Fruit fly (Drosophila melanogaster) whole organism, pupa: ENCODE data around the gene CG13760.

Experiments used
- CG10348 ChIP-seq: fragments of 200-800 bp; sonication (Bioruptor generic); IDR thresholded peaks from 2 replicates; pipeline ENCODE4 v1.3.6; 2022; ENCODE audit warnings: missing biosample characterization, missing genetic modification characterization
- CG12605 ChIP-seq: fragments of 200-800 bp; sonication (Bioruptor generic); IDR thresholded peaks from 2 replicates; pipeline ENCODE4 v1.3.6; 2022; ENCODE audit warnings: missing biosample characterization, missing genetic modification characterization
- CG13204 ChIP-seq: fragments of 200-800 bp; sonication (Bioruptor generic); optimal IDR thresholded peaks from 2 replicates; lab custom pipeline; 2018; ENCODE audit warnings: missing biosample characterization, mild to moderate bottlenecking, missing genetic modification characterization, moderate library complexity
- CG14655 ChIP-seq: fragments of 200-800 bp; sonication (Bioruptor generic); optimal IDR thresholded peaks from 3 replicates; lab custom pipeline; 2017; ENCODE audit warnings: mild to moderate bottlenecking, missing biosample characterization, missing genetic modification reagents, missing genetic modification characterization
- CG15710 ChIP-seq: fragments of 200-800 bp; sonication (Bioruptor generic); optimal IDR thresholded peaks from 2 replicates; lab custom pipeline; 2018; ENCODE audit warnings: missing biosample characterization, mild to moderate bottlenecking, missing genetic modification characterization, moderate library complexity
- CG17806 ChIP-seq: fragments of 200-800 bp; sonication (Bioruptor generic); optimal IDR thresholded peaks from 2 replicates; lab custom pipeline; 2018; ENCODE audit warnings: missing biosample characterization, mild to moderate bottlenecking, missing genetic modification characterization, moderate library complexity
- CG32121 ChIP-seq: fragments of 200-800 bp; sonication (Bioruptor generic); IDR thresholded peaks from 2 replicates; pipeline ENCODE4 v1.3.6; 2022; ENCODE audit warnings: missing biosample characterization, missing genetic modification characterization
- CG34367 ChIP-seq: fragments of 200-800 bp; sonication (Bioruptor generic); optimal IDR thresholded peaks from 2 replicates; lab custom pipeline; 2018; ENCODE audit warnings: missing biosample characterization, mild to moderate bottlenecking, missing genetic modification characterization
- CG4496 ChIP-seq: fragments of 200-800 bp; sonication (Bioruptor generic); IDR thresholded peaks from 3 replicates; pipeline ENCODE4 v1.3.6; 2022; ENCODE audit warnings: missing biosample characterization, missing genetic modification characterization
- CG8159 ChIP-seq: fragments of 200-800 bp; sonication (Bioruptor generic); optimal IDR thresholded peaks from 3 replicates; lab custom pipeline; 2018; ENCODE audit warnings: missing biosample characterization, mild to moderate bottlenecking, missing genetic modification characterization, moderate library complexity
- CG8301 ChIP-seq: fragments of 200-800 bp; sonication (Bioruptor generic); optimal IDR thresholded peaks from 2 replicates; lab custom pipeline; 2018; ENCODE audit warnings: missing biosample characterization, mild to moderate bottlenecking, missing genetic modification characterization
- CG9948 ChIP-seq: fragments of 200-800 bp; sonication (Bioruptor generic); optimal IDR thresholded peaks from 2 replicates; lab custom pipeline; 2018; ENCODE audit warnings: missing biosample characterization, mild to moderate bottlenecking, missing genetic modification characterization, moderate library complexity
- D1 ChIP-seq: fragments of 200-800 bp; sonication (Bioruptor generic); optimal IDR thresholded peaks from 2 replicates; lab custom pipeline; 2018; ENCODE audit warnings: missing biosample characterization, mild to moderate bottlenecking, missing genetic modification characterization, moderate library complexity
- EcR ChIP-seq: fragments of 200-800 bp; sonication (Bioruptor generic); optimal IDR thresholded peaks from 3 replicates; lab custom pipeline; 2019; ENCODE audit warnings: missing biosample characterization, missing genetic modification characterization, mild to moderate bottlenecking, moderate library complexity, missing genetic modification reagents
- Ets98B ChIP-seq: fragments of 200-800 bp; sonication (Bioruptor generic); IDR thresholded peaks from 2 replicates; pipeline ENCODE4 v1.3.6; 2022; ENCODE audit warnings: missing biosample characterization, missing genetic modification characterization
- Pif1A ChIP-seq: fragments of 200-800 bp; sonication (Bioruptor generic); optimal IDR thresholded peaks from 3 replicates; lab custom pipeline; 2016; ENCODE audit warnings: missing biosample characterization, missing genetic modification characterization
- Pif1B ChIP-seq: fragments of 200-800 bp; sonication (Bioruptor generic); optimal IDR thresholded peaks from 3 replicates; lab custom pipeline; 2016; ENCODE audit warnings: missing biosample characterization, missing genetic modification characterization
- Snoo ChIP-seq: fragments of 200-800 bp; sonication (Bioruptor generic); optimal IDR thresholded peaks from 3 replicates; lab custom pipeline; 2017; ENCODE audit warnings: missing biosample characterization, mild to moderate bottlenecking, missing genetic modification characterization, inconsistent platforms
- fd96Ca ChIP-seq: fragments of 200-800 bp; sonication (Bioruptor generic); IDR thresholded peaks from 3 replicates; pipeline ENCODE4 v1.3.6; 2022; ENCODE audit warnings: missing biosample characterization, missing genetic modification characterization
- gl ChIP-seq: fragments of 200-800 bp; sonication (Bioruptor generic); optimal IDR thresholded peaks from 2 replicates; lab custom pipeline; 2018; ENCODE audit warnings: missing biosample characterization, mild to moderate bottlenecking, missing genetic modification characterization
- rn ChIP-seq: fragments of 200-800 bp; sonication (Bioruptor generic); IDR thresholded peaks from 2 replicates; pipeline ENCODE4 v1.3.6; 2022; ENCODE audit warnings: missing biosample characterization, missing genetic modification characterization

CG13760 gene

dm6 chrX:2585716-2586082 lies 200 bp upstream of the CG13760 start, which contains the start of gene wds:
Gene wds, plus strand, starts transcription at chrX:2585980.
- TF ChIP-seq D1 (no peak), CG14655 (no peak), CG9948 (tag; lab: Kevin White, UChicago) (no peak), gl (tag; lab: Kevin White, UChicago) (no peak), CG17806 (tag; lab: Kevin White, UChicago) (no peak), CG32121 (no peak), CG10348 (GFP tag; lab: Robert Waterston, UW) (no peak), EcR (GFP tag; lab: Kevin White, UChicago) (no peak), Ets98B (GFP tag; lab: Robert Waterston, UW) (no peak), CG13204 (GFP tag; lab: Kevin White, UChicago) (no peak), Pif1A (GFP tag; lab: Kevin White, UChicago) (no peak), CG4496 (GFP tag; lab: Robert Waterston, UW) (no peak), CG8301 (tag; lab: Kevin White, UChicago) (no peak), rn (GFP tag; lab: Robert Waterston, UW) (no peak)

DNA sequence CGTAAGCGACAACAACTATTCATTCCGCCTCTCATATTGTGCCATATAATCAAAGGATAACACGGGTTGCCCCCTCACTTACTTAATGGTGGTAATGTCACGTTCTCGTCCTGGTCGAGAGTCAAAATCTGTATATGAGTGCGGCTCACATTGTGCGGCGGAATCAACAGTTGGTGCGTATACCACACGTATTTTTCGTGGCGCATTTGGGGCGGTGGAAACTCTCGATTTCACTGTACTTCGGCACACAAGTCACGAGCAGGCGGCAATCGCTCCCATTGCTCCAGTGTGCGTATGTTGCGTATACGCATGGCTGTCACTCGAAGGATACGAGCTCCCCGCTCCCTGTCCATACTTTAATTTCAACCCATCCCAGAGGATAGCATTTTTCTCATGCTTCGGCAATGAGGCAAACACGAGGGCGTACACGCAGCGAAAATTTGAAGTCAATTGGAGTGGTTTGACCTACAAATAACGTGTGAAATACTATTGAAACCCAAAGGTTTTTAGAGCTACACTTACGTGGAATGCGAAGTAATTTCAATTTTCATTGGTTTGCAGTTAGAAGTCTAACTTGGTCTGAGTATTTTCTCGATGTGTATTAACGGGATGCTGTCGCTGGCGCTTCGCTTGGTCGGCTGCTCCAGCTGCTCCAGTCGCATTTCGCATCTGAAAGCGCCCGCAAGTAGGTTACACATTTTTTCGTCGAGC lies 3.6 kb downstream of the CG13760 start:
- TF ChIP-seq CG14655 (no peak), CG8159 (tag; lab: Kevin White, UChicago) (peak; percentile 21), CG34367 (no peak), Ets98B (GFP tag; lab: Robert Waterston, UW) (peak; percentile 43; the same call in 1 of the 2 replicates), EcR (GFP tag; lab: Kevin White, UChicago) (no peak), Pif1B (GFP tag; lab: Kevin White, UChicago) (no peak), CG13204 (GFP tag; lab: Kevin White, UChicago) (no peak), CG8301 (tag; lab: Kevin White, UChicago) (peak; percentile 26), Snoo (tag; lab: Kevin White, UChicago) (no peak), fd96Ca (GFP tag; lab: Robert Waterston, UW) (peak; percentile 67), CG4496 (GFP tag; lab: Robert Waterston, UW) (peak; percentile 71), CG12605 (no peak), CG15710 (tag; lab: Kevin White, UChicago) (no peak), rn (GFP tag; lab: Robert Waterston, UW) (no peak), CG32121 (peak; percentile 76), Pif1A (GFP tag; lab: Kevin White, UChicago) (peak; percentile 47), CG9948 (tag; lab: Kevin White, UChicago) (no peak), CG10348 (GFP tag; lab: Robert Waterston, UW) (no peak), CG17806 (tag; lab: Kevin White, UChicago) (peak; percentile 14), D1 (no peak), gl (tag; lab: Kevin White, UChicago) (no peak)

dm6 chrX:2580319-2581008 lies 5.0 kb downstream of the CG13760 start, which contains the start of the genes Vha36-3 and AANATL7:
Gene Vha36-3, minus strand, starts transcription at chrX:2580560.
Gene AANATL7, plus strand, starts transcription at chrX:2580958.
- TF ChIP-seq CG14655 (no peak), EcR (GFP tag; lab: Kevin White, UChicago) (no peak), CG13204 (GFP tag; lab: Kevin White, UChicago) (no peak), CG17806 (tag; lab: Kevin White, UChicago) (no peak), CG8301 (tag; lab: Kevin White, UChicago) (no peak)

DNA sequence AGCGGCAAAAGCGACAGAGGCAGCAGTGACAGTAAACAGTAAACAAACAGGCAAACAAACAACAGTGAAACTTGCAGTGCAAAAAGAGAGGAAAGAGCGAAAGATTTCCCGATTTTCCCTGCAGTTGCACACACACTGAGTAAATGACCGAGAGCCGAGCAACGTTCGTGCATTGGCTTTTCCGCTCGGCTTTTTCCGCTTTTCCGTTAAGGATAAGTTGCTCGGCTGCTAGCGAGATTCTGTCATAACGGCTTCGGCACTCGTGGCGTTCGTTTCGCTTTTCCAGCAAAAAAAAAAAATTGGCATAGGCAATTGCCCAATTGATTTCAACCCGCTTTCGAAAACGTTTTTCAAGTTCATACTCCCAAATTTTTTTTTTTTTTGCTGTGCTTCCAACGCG lies 31.6 kb downstream of the CG13760 start:
- TF ChIP-seq Pif1A (GFP tag; lab: Kevin White, UChicago): no peak

DNA sequence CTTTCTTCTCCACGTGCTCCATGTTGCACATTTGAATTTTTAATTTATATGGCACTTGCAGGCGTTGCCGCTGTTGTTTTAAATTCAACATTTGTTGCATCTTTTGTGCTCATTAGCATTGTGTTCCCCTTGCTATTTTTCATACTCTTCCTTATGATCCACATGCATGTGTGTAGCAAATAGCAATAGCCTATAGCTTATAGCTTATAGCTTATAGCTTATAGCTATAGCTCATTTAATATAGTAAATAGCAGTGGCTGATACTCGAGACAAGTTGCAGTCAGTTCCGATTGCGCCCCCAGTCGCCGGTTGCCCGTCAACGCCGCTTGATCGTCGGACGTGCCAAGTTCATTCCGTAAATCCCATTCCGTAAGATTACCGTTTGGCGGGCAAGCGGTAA lies 33.6 kb downstream of the CG13760 start, which contains the start of gene Pdfr:
Gene Pdfr, plus strand, starts transcription at position 301 of the 400 bp plus-strand sequence.
- TF ChIP-seq CG12605 (no peak), Pif1A (GFP tag; lab: Kevin White, UChicago) (no peak), CG15710 (tag; lab: Kevin White, UChicago) (no peak), CG14655 (no peak), Snoo (tag; lab: Kevin White, UChicago) (no peak), CG4496 (GFP tag; lab: Robert Waterston, UW) (no peak), CG8301 (tag; lab: Kevin White, UChicago) (no peak), CG34367 (no peak), gl (tag; lab: Kevin White, UChicago) (no peak), EcR (GFP tag; lab: Kevin White, UChicago) (no peak), CG13204 (GFP tag; lab: Kevin White, UChicago) (no peak)
